Worm (Caenorhabditis elegans) whole organism, young adult: ENCODE measurements around the gene nphp-4.

Experiments
- D2030.7 ChIP-seq: fragments of 200-800 bp; sonication (Bioruptor generic); IDR thresholded peaks from 2 replicates; pipeline ENCODE4 v1.3.6; 2022; ENCODE audit warnings: missing genetic modification reagents, missing genetic modification characterization, missing compliant biosample characterization
- F52B5.7 ChIP-seq: sonication (generic microtip); optimal IDR thresholded peaks from 2 replicates; lab custom pipeline; 2016; ENCODE audit warnings: mild to moderate bottlenecking, missing genetic modification characterization, missing compliant biosample characterization
- F57A8.1 ChIP-seq: fragments of 200-800 bp; sonication (Bioruptor generic); optimal IDR thresholded peaks from 2 replicates; lab custom pipeline; 2018; ENCODE audit warnings: mild to moderate bottlenecking, missing genetic modification characterization, moderate library complexity, missing compliant biosample characterization
- T07F8.4 ChIP-seq: sonication (generic microtip); optimal IDR thresholded peaks from 2 replicates; lab custom pipeline; 2016; ENCODE audit warnings: mild to moderate bottlenecking, missing genetic modification characterization, moderate library complexity, missing compliant biosample characterization
- bed-2 ChIP-seq: fragments of 200-800 bp; sonication (Bioruptor generic); IDR thresholded peaks from 2 replicates; pipeline ENCODE4 v1.3.6; 2022; ENCODE audit warnings: missing genetic modification reagents, missing genetic modification characterization, missing compliant biosample characterization
- ceh-27 ChIP-seq: fragments of 200-800 bp; sonication (Bioruptor generic); optimal IDR thresholded peaks from 2 replicates; lab custom pipeline; 2018; ENCODE audit warnings: mild to moderate bottlenecking, missing genetic modification characterization, moderate library complexity, missing compliant biosample characterization
- lin-26 ChIP-seq: fragments of 200-800 bp; sonication (Bioruptor generic); IDR thresholded peaks from 2 replicates; pipeline ENCODE4 v1.3.6; 2022; ENCODE audit warnings: missing genetic modification reagents, missing genetic modification characterization, missing compliant biosample characterization
- madf-3 ChIP-seq: fragments of 200-800 bp; sonication (Bioruptor generic); IDR thresholded peaks from 2 replicates; pipeline ENCODE4 v1.3.6; 2022; ENCODE audit warnings: missing genetic modification reagents, missing genetic modification characterization, missing compliant biosample characterization
- madf-8 ChIP-seq: fragments of 200-800 bp; sonication (Bioruptor generic); conservative IDR thresholded peaks from 2 replicates; pipeline ENCODE4 v1.3.6; 2022; ENCODE audit warnings: missing genetic modification reagents, missing genetic modification characterization, missing compliant biosample characterization
- snpc-3.4 ChIP-seq: sonication (generic microtip); optimal IDR thresholded peaks from 2 replicates; lab custom pipeline; 2017; ENCODE audit warnings: missing genetic modification characterization, mild to moderate bottlenecking, missing compliant biosample characterization, antibody characterized with exemption, moderate library complexity, missing genotype, missing genetic modification reagents
- unc-130 ChIP-seq: sonication (generic microtip); optimal IDR thresholded peaks from 2 replicates; lab custom pipeline; 2016; ENCODE audit warnings: missing genetic modification reagents, missing genetic modification characterization, missing compliant biosample characterization

DNA sequence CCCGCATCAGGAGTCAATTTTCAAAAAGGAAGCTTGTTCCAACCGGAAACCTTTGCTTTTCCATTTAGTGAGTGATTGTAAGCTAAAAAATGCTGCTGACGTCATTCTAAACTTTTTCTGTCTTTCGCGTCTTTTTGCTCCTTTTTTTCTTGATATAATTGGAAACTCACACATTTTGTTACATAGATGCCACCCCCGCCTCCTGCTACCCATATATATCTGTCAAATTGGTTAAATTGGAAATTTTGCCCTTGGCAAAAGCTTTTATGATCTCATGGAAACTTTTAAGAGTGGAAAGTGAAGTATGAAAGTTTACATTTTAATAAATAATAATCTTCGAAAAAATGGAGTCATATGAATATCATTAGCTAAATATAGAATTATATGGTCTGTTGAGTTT is 33.6 kb downstream of the nphp-4 start:
- no peak for TF ChIP-seq lin-26 (GFP tag; lab: Robert Waterston, UW)
- no peak for TF ChIP-seq unc-130 (GFP tag; lab: Kevin White, UChicago)
- TF ChIP-seq F52B5.7, result no peak
- no peak for TF ChIP-seq snpc-3.4 (tag; lab: Kevin White, UChicago)
- no peak for TF ChIP-seq T07F8.4 (tag; lab: Kevin White, UChicago)
- no peak for TF ChIP-seq madf-3 (GFP tag; lab: Robert Waterston, UW)
- no peak for TF ChIP-seq D2030.7 (GFP tag; lab: Robert Waterston, UW)
- no peak for TF ChIP-seq F57A8.1 (GFP tag; lab: Kevin White, UChicago)
- TF ChIP-seq ceh-27 (GFP tag; lab: Kevin White, UChicago), result no peak
- no peak for TF ChIP-seq madf-8 (GFP tag; lab: Robert Waterston, UW)
- TF ChIP-seq bed-2 (GFP tag; lab: Robert Waterston, UW), result no peak
